Worm (Caenorhabditis elegans) whole organism, L4 larva: ENCODE measurements around the gene Y67D8C.7.
A peak's percentile ranks its signal among the peaks of the same experiment; 100 is the strongest.
"Not testable (repeated sequence)": the region's sequence is repeated elsewhere in the genome, so short reads cannot be mapped to it uniquely, and the experiment has no call there.

Experiments
- F44E2.7 ChIP-seq: fragments of 200-800 bp; sonication (Bioruptor generic); IDR thresholded peaks from 2 replicates; pipeline ENCODE4 v2.1.2; 2022; ENCODE audit warnings: missing genetic modification characterization, missing compliant biosample characterization
- F49E8.2 ChIP-seq: sonication (generic microtip); optimal IDR thresholded peaks from 2 replicates; lab custom pipeline; 2016; ENCODE audit warnings: missing compliant biosample characterization, mild to moderate bottlenecking, missing genetic modification characterization, borderline replicate concordance
- Y5F2A.4 ChIP-seq: fragments of 200-800 bp; sonication (Bioruptor generic); optimal IDR thresholded peaks from 2 replicates; lab custom pipeline; 2018; ENCODE audit warnings: mild to moderate bottlenecking, missing genetic modification characterization, missing compliant biosample characterization
- Y75B8A.6 ChIP-seq: fragments of 200-800 bp; sonication (Bioruptor generic); IDR thresholded peaks from 2 replicates; pipeline ENCODE4 v1.3.6; 2022; ENCODE audit warnings: missing genetic modification reagents, missing genetic modification characterization, missing compliant biosample characterization
- ZK546.5 ChIP-seq, 2 experiments: sonication (generic microtip); optimal IDR thresholded peaks; 2 replicates each; lab custom pipeline; 2017; ENCODE audit warnings: missing biosample characterization in 2 of 2, missing genetic modification characterization in 2 of 2
- aha-1 ChIP-seq: fragments of 150-350 bp; peaks from one replicate; lab custom pipeline; 2014; ENCODE audit warnings: missing biosample characterization, missing genetic modification characterization
- arid-1 ChIP-seq: fragments of 200-800 bp; sonication (Bioruptor generic); conservative IDR thresholded peaks from 2 replicates; pipeline ENCODE4 v1.3.6; 2022; ENCODE audit warnings: missing genetic modification reagents, missing genetic modification characterization, missing compliant biosample characterization
- ctbp-1 ChIP-seq: fragments of 200-800 bp; sonication (Bioruptor generic); IDR thresholded peaks from 2 replicates; pipeline ENCODE4 v1.3.6; 2022; ENCODE audit warnings: missing genetic modification reagents, missing genetic modification characterization, missing compliant biosample characterization
- daf-8 ChIP-seq: fragments of 200-800 bp; sonication (Bioruptor generic); IDR thresholded peaks from 2 replicates; pipeline ENCODE4 v1.3.6; 2022; ENCODE audit warnings: missing genetic modification characterization, missing compliant biosample characterization
- dmd-6 ChIP-seq: fragments of 200-800 bp; sonication (Bioruptor generic); IDR thresholded peaks from 2 replicates; pipeline ENCODE4 v1.3.6; 2022; ENCODE audit warnings: missing genetic modification reagents, missing genetic modification characterization, missing compliant biosample characterization
- dmd-9 ChIP-seq: fragments of 200-800 bp; sonication (Bioruptor generic); IDR thresholded peaks from 2 replicates; pipeline ENCODE4 v1.3.6; 2022; ENCODE audit warnings: missing genetic modification reagents, missing genetic modification characterization, missing compliant biosample characterization
- dpl-1 ChIP-seq: fragments of 150-350 bp; optimal IDR thresholded peaks from 2 replicates; lab custom pipeline; 2014; ENCODE audit warnings: missing biosample characterization, missing genetic modification reagents, missing genetic modification characterization
- duxl-1 ChIP-seq: sonication (generic microtip); optimal IDR thresholded peaks from 2 replicates; lab custom pipeline; 2016; ENCODE audit warnings: mild to moderate bottlenecking, missing genetic modification characterization, moderate library complexity, missing compliant biosample characterization; ENCODE audit not compliant: poor library complexity
- dve-1 ChIP-seq: sonication (generic microtip); optimal IDR thresholded peaks from 2 replicates; lab custom pipeline; 2017; ENCODE audit warnings: antibody characterized with exemption, mild to moderate bottlenecking, missing genetic modification characterization, missing compliant biosample characterization; ENCODE audit not compliant: insufficient read depth
- gei-8 ChIP-seq: fragments of 200-800 bp; sonication (Bioruptor generic); optimal IDR thresholded peaks from 2 replicates; lab custom pipeline; 2018; ENCODE audit warnings: mild to moderate bottlenecking, missing genetic modification characterization, missing compliant biosample characterization
- hif-1 ChIP-seq, 2 experiments: sonication (generic microtip); optimal IDR thresholded peaks; 2 replicates each; lab custom pipeline; 2016 to 2017; ENCODE audit warnings: missing compliant biosample characterization in 2 of 2, missing genetic modification characterization in 2 of 2, missing genetic modification reagents in 2 of 2, missing genotype in 2 of 2, mild to moderate bottlenecking in 1 of 2
- hlh-11 ChIP-seq: fragments of 200-800 bp; sonication (Bioruptor generic); optimal IDR thresholded peaks from 2 replicates; lab custom pipeline; 2018; ENCODE audit warnings: mild to moderate bottlenecking, missing genetic modification characterization, missing compliant biosample characterization
- hlh-30 ChIP-seq: sonication (generic microtip); optimal IDR thresholded peaks from 2 replicates; lab custom pipeline; 2017; ENCODE audit warnings: antibody characterized with exemption, mild to moderate bottlenecking, missing genetic modification characterization, missing compliant biosample characterization; ENCODE audit not compliant: insufficient read depth
- jun-1 ChIP-seq: fragments of 150-350 bp; optimal IDR thresholded peaks from 2 replicates; lab custom pipeline; 2014; ENCODE audit warnings: missing biosample characterization, missing genetic modification reagents, missing genetic modification characterization
- lim-7 ChIP-seq: fragments of 200-800 bp; sonication (Bioruptor generic); IDR thresholded peaks from 2 replicates; pipeline ENCODE4 v1.3.6; 2022; ENCODE audit warnings: missing genetic modification characterization, missing compliant biosample characterization
- lin-1 ChIP-seq: fragments of 200-800 bp; sonication (Bioruptor generic); IDR thresholded peaks from 2 replicates; pipeline ENCODE4 v1.3.6; 2022; ENCODE audit warnings: missing genetic modification reagents, missing genetic modification characterization, missing compliant biosample characterization
- lin-13 ChIP-seq: fragments of 150-350 bp; optimal IDR thresholded peaks from 2 replicates; lab custom pipeline; 2014; ENCODE audit warnings: missing biosample characterization, missing genetic modification reagents, missing genetic modification characterization
- lin-29 ChIP-seq: fragments of 200-800 bp; sonication (Bioruptor generic); IDR thresholded peaks from 2 replicates; pipeline ENCODE4 v1.3.6; 2022; ENCODE audit warnings: missing genetic modification reagents, missing genetic modification characterization, missing compliant biosample characterization
- lin-38 ChIP-seq: fragments of 200-800 bp; sonication (Bioruptor generic); IDR thresholded peaks from 2 replicates; pipeline ENCODE4 v1.3.6; 2022; ENCODE audit warnings: missing genetic modification reagents, missing genetic modification characterization, missing compliant biosample characterization
- lir-3 ChIP-seq: sonication (generic microtip); optimal IDR thresholded peaks from 2 replicates; lab custom pipeline; 2016; ENCODE audit warnings: mild to moderate bottlenecking, missing genetic modification characterization, missing compliant biosample characterization
- madf-9 ChIP-seq: fragments of 200-800 bp; sonication (Bioruptor generic); conservative IDR thresholded peaks from 2 replicates; pipeline ENCODE4 v1.3.6; 2022; ENCODE audit warnings: missing genetic modification reagents, missing genetic modification characterization, missing compliant biosample characterization
- mdl-1 ChIP-seq, 2 experiments: fragments of 150-350 bp in 1 of 2; sonication (generic microtip) in 1 of 2; optimal IDR thresholded peaks; 2 replicates each; lab custom pipeline; 2014 to 2017; ENCODE audit warnings: missing biosample characterization in 2 of 2, missing genetic modification characterization in 2 of 2
- mdt-29 ChIP-seq: fragments of 200-800 bp; sonication (Bioruptor generic); IDR thresholded peaks from 2 replicates; pipeline ENCODE4 v1.3.6; 2022; ENCODE audit warnings: missing genetic modification reagents, missing genetic modification characterization, missing compliant biosample characterization
- mxl-2 ChIP-seq: fragments of 200-800 bp; sonication (Bioruptor generic); conservative IDR thresholded peaks from 2 replicates; pipeline ENCODE4 v1.3.6; 2022; ENCODE audit warnings: missing genetic modification reagents, missing genetic modification characterization, missing compliant biosample characterization
- nhr-10 ChIP-seq: fragments of 150-350 bp; optimal IDR thresholded peaks from 2 replicates; lab custom pipeline; 2014; ENCODE audit warnings: missing biosample characterization, missing genetic modification characterization
- nhr-111 ChIP-seq: fragments of 200-800 bp; sonication (Bioruptor generic); optimal IDR thresholded peaks from 2 replicates; lab custom pipeline; 2018; ENCODE audit warnings: mild to moderate bottlenecking, missing genetic modification characterization, missing compliant biosample characterization
- nhr-42 ChIP-seq: fragments of 200-800 bp; sonication (Bioruptor generic); IDR thresholded peaks from 2 replicates; pipeline ENCODE4 v1.3.6; 2022; ENCODE audit warnings: missing genetic modification characterization, missing compliant biosample characterization
- nhr-6 ChIP-seq: fragments of 150-350 bp; optimal IDR thresholded peaks from 2 replicates; lab custom pipeline; 2014; ENCODE audit warnings: missing biosample characterization, missing genetic modification characterization
- pha-4 ChIP-seq, 2 experiments: fragments of 150-350 bp in 1 of 2; fragments of 200-800 bp in 1 of 2; sonication (Bioruptor generic) in 1 of 2; IDR thresholded peaks in 1 of 2; optimal IDR thresholded peaks in 1 of 2; 2 replicates each; pipeline versions ENCODE4 v1.3.6 to Lab custom; 2014 to 2022; ENCODE audit warnings: missing genetic modification characterization in 2 of 2, missing genetic modification reagents in 2 of 2, missing biosample characterization in 1 of 2, missing compliant biosample characterization in 1 of 2
- rbr-2 ChIP-seq: sonication (generic microtip); optimal IDR thresholded peaks from 2 replicates; lab custom pipeline; 2016; ENCODE audit warnings: missing genotype, missing genetic modification characterization, missing compliant biosample characterization
- saeg-2 ChIP-seq: fragments of 200-800 bp; sonication (Bioruptor generic); IDR thresholded peaks from 2 replicates; pipeline ENCODE4 v1.3.6; 2022; ENCODE audit warnings: missing genetic modification reagents, missing genetic modification characterization, missing compliant biosample characterization
- snpc-1.2 ChIP-seq: fragments of 200-800 bp; sonication (Bioruptor generic); IDR thresholded peaks from 2 replicates; pipeline ENCODE4 v1.3.6; 2022; ENCODE audit warnings: missing genetic modification reagents, missing genetic modification characterization, missing compliant biosample characterization
- spr-3 ChIP-seq: fragments of 200-800 bp; sonication (Bioruptor generic); optimal IDR thresholded peaks from 2 replicates; lab custom pipeline; 2018; ENCODE audit warnings: mild to moderate bottlenecking, missing genetic modification characterization, missing compliant biosample characterization
- tag-97 ChIP-seq: fragments of 200-800 bp; sonication (Bioruptor generic); IDR thresholded peaks from 2 replicates; pipeline ENCODE4 v1.3.6; 2022; ENCODE audit warnings: missing genetic modification characterization, missing compliant biosample characterization
- unc-62 ChIP-seq, 3 experiments: fragments of 150-350 bp in 1 of 3; sonication (generic microtip); optimal IDR thresholded peaks in 2 of 3; peaks in 1 of 3; 1 replicate in 1 of 3; 2 replicates in 2 of 3; lab custom pipeline; 2014 to 2017; ENCODE audit warnings: missing biosample characterization in 3 of 3, missing genetic modification characterization in 3 of 3, missing genetic modification reagents in 3 of 3, missing genotype in 1 of 3
- vab-7 ChIP-seq: fragments of 200-800 bp; sonication (Bioruptor generic); IDR thresholded peaks from 2 replicates; pipeline ENCODE4 v1.3.6; 2022; ENCODE audit warnings: missing genetic modification reagents, missing genetic modification characterization, missing compliant biosample characterization
- zfp-2 ChIP-seq: sonication (generic microtip); optimal IDR thresholded peaks from 2 replicates; lab custom pipeline; 2016; ENCODE audit warnings: mild to moderate bottlenecking, missing genetic modification characterization, missing compliant biosample characterization
- zfp-3 ChIP-seq: fragments of 200-800 bp; sonication (Bioruptor generic); conservative IDR thresholded peaks from 2 replicates; pipeline ENCODE4 v1.3.6; 2022; ENCODE audit warnings: missing genetic modification reagents, missing genetic modification characterization, missing compliant biosample characterization
- zip-11 ChIP-seq: fragments of 200-800 bp; sonication (Bioruptor generic); IDR thresholded peaks from 2 replicates; pipeline ENCODE4 v1.3.6; 2022; ENCODE audit warnings: missing genetic modification characterization, missing compliant biosample characterization
- zip-2 ChIP-seq: fragments of 150-350 bp; optimal IDR thresholded peaks from 2 replicates; lab custom pipeline; 2014; ENCODE audit warnings: missing biosample characterization, missing genetic modification characterization
- ztf-7 ChIP-seq: fragments of 150-350 bp; optimal IDR thresholded peaks from 2 replicates; lab custom pipeline; 2014; ENCODE audit warnings: missing biosample characterization, missing genetic modification characterization

The Y67D8C.7 gene

DNA sequence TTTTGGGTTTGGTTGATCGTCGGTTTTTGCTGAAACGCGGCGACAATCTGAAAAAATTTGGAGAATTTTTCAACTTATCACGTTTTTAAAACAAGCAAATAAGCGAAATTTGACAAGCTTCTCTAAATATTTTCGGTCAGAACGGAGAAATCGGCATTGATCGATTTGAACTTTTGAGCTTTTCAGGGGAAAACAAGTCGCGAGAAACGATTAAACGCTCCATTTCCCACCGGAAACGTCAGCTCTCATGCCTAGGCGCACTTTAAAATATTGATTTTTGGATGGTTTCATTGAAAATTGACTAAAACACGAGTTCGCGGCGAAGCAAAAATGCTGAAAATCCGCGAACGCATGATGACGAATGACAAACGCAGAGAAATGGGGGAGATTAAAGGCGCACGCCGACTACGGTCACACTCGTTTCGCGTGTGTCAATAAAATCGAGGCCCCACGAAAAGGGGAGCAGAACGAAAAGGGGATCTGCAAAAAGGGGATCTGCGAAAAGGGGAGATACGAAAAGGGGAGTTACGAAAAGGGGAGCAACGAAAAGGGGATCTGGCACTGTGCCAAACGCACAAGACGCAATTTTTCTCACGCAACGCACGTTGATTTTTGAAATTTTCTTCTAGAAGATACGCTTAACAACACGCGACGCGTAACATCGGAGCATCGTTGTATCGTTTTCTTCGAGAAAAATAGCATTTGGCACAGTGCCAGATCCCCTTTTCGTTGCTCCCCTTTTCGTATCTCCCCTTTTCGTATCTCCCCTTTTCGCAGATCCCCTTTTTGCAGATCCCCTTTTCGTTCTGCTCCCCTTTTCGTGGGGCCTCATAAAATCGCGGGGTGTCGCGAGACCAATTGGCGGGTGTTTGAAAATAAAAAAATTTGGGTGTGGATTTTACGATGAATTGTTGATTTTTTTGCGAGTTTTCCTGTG is 16.4 kb downstream of the Y67D8C.7 start, which contains the start of gene eel-1 (continued):
- TF ChIP-seq pha-4 (GFP tag; IDR thresholded peaks at IDR 0.05; lab: Robert Waterston, UW) = peak; percentile 97
- not testable (repeated sequence) for TF ChIP-seq pha-4, unc-62 (tag; optimal IDR thresholded peaks at IDR 0.05; lab: Kevin White, UChicago)
- TF ChIP-seq F49E8.2 (tag; lab: Kevin White, UChicago) = peak; percentile 84
- TF ChIP-seq daf-8 (GFP tag; lab: Robert Waterston, UW) = peak; percentile 77; the same call in 1 of the 2 replicates
- TF ChIP-seq mdl-1 (tag; optimal IDR thresholded peaks at IDR 0.05; lab: Kevin White, UChicago) = peak; percentile 35 to 61
- peak; percentile 65 for TF ChIP-seq gei-8 (GFP tag; lab: Kevin White, UChicago)
- peak; percentile 52 for TF ChIP-seq zip-2 (tag; lab: Kevin White, UChicago)
- peak; percentile 95 for TF ChIP-seq lin-29 (GFP tag; lab: Robert Waterston, UW)
- TF ChIP-seq zip-11 (GFP tag; lab: Robert Waterston, UW) = peak; percentile 81; the same call in 1 of the 2 replicates
- TF ChIP-seq aha-1 = peak; percentile 99
- peak; percentile 53 to 85 for TF ChIP-seq hif-1 (tag; optimal IDR thresholded peaks at IDR 0.05; lab: Kevin White, UChicago)
- peak; percentile 98 for TF ChIP-seq lin-38 (GFP tag; lab: Robert Waterston, UW)
- peak; percentile 95 for TF ChIP-seq rbr-2
- TF ChIP-seq dmd-6 = peak; percentile 98
- peak; percentile 77 for TF ChIP-seq spr-3 (GFP tag; lab: Kevin White, UChicago)
- TF ChIP-seq lin-13 (GFP tag; lab: Kevin White, UChicago) = peak; percentile 95
- TF ChIP-seq jun-1 (tag; lab: Kevin White, UChicago) = peak; percentile 73
- peak; percentile 88 for TF ChIP-seq F44E2.7 (GFP tag; lab: Robert Waterston, UW)
- TF ChIP-seq nhr-6 (tag; lab: Kevin White, UChicago) = peak; percentile 47
- TF ChIP-seq dmd-9 = peak; percentile 100
- peak; percentile 93 for TF ChIP-seq snpc-1.2 (GFP tag; lab: Robert Waterston, UW)
- peak; percentile 22 for TF ChIP-seq nhr-111 (GFP tag; lab: Kevin White, UChicago)
- peak; percentile 98 for TF ChIP-seq arid-1 (GFP tag; lab: Robert Waterston, UW)
- peak; percentile 99 for TF ChIP-seq madf-9 (GFP tag; lab: Robert Waterston, UW)
- TF ChIP-seq saeg-2 (GFP tag; lab: Robert Waterston, UW) = peak; percentile 96
- peak; percentile 95 for TF ChIP-seq tag-97
- TF ChIP-seq mdt-29 (GFP tag; lab: Robert Waterston, UW) = peak; percentile 96
- TF ChIP-seq hlh-30 (tag; lab: Kevin White, UChicago) = peak; percentile 89
- peak; percentile 58 for TF ChIP-seq Y5F2A.4 (GFP tag; lab: Kevin White, UChicago)
- peak; percentile 84 for TF ChIP-seq dve-1 (tag; lab: Kevin White, UChicago)
- peak; percentile 97 for TF ChIP-seq nhr-42 (GFP tag; lab: Robert Waterston, UW)
- peak; percentile 88 for TF ChIP-seq duxl-1
- peak; percentile 87 for TF ChIP-seq hlh-11
- peak; percentile 98 for TF ChIP-seq Y75B8A.6 (GFP tag; lab: Robert Waterston, UW)
- peak; percentile 98 for TF ChIP-seq zfp-3 (GFP tag; lab: Robert Waterston, UW)
- peak in 1 of 2 experiments; percentile 35 for TF ChIP-seq ZK546.5 (tag; optimal IDR thresholded peaks at IDR 0.05; lab: Kevin White, UChicago)
- TF ChIP-seq lin-1 (GFP tag; lab: Robert Waterston, UW) = peak; percentile 98
- TF ChIP-seq ctbp-1 (GFP tag; lab: Robert Waterston, UW) = peak; percentile 97
- TF ChIP-seq dpl-1 = peak; percentile 95
- TF ChIP-seq vab-7 (GFP tag; lab: Robert Waterston, UW) = peak; percentile 100
- TF ChIP-seq unc-62 (GFP tag; optimal IDR thresholded peaks at IDR 0.05 in 1 of 2; lab: Kevin White, UChicago) = peak in 1 of 2 experiments; percentile 99
- TF ChIP-seq zfp-2 (tag; lab: Kevin White, UChicago) = peak; percentile 82
- peak; percentile 45 for TF ChIP-seq ztf-7 (tag; lab: Kevin White, UChicago)
- TF ChIP-seq nhr-10 (tag; lab: Kevin White, UChicago) = peak; percentile 75
- peak; percentile 91 for TF ChIP-seq mxl-2 (GFP tag; lab: Robert Waterston, UW)
- TF ChIP-seq lir-3 (tag; lab: Kevin White, UChicago) = peak; percentile 73
- peak; percentile 90 for TF ChIP-seq lim-7 (GFP tag; lab: Robert Waterston, UW)
